Fruit fly (Drosophila melanogaster): ENCODE results near the gene vig.
A peak's percentile ranks its signal among the peaks of the same experiment; 100 is the strongest.

vig gene

dm6 chr2L:15057225-15058117, 12.6 kb downstream of the vig start, which contains the start of gene ck (continued):
- TF ChIP-seq CG11504 (tag; optimal IDR thresholded peaks at IDR 0.05) (no peak), CG14441 (GFP tag; IDR thresholded peaks at IDR 0.05) (no peak), CG4424 (GFP tag; optimal IDR thresholded peaks at IDR 0.05) (no peak), CG32767 (GFP tag; IDR thresholded peaks at IDR 0.05) (no peak), crp (GFP tag; optimal IDR thresholded peaks at IDR 0.05) (no peak), CG16813 (GFP tag; IDR thresholded peaks at IDR 0.05; ENCODE audit: partially characterized antibody) (peak; percentile 74), HLH3B (GFP tag; IDR thresholded peaks at IDR 0.05) (no peak), Eip74EF (GFP tag; optimal IDR thresholded peaks at IDR 0.05) (no peak), CG1603 (tag; optimal IDR thresholded peaks at IDR 0.05) (peak; percentile 82), CG10979 (tag; optimal IDR thresholded peaks at IDR 0.05) (no peak), bbx (GFP tag; IDR thresholded peaks at IDR 0.05; ENCODE audit: partially characterized antibody) (peak; percentile 88), CG1647 (GFP tag; optimal IDR thresholded peaks at IDR 0.05) (no peak), NC2α (GFP tag; optimal IDR thresholded peaks at IDR 0.05) (no peak), CG12391 (tag; optimal IDR thresholded peaks at IDR 0.05) (peak; percentile 2), CG9817 (tag; optimal IDR thresholded peaks at IDR 0.05) (no peak), CG17328 (GFP tag; IDR thresholded peaks at IDR 0.05) (no peak), CG16815 (GFP tag; optimal IDR thresholded peaks at IDR 0.05) (no peak), Nf-YB (GFP tag; optimal IDR thresholded peaks at IDR 0.05) (no peak), seq (GFP tag; IDR thresholded peaks at IDR 0.05) (no peak), nmo (GFP tag; optimal IDR thresholded peaks at IDR 0.05) (peak; percentile 0), Atf3 (GFP tag; optimal IDR thresholded peaks at IDR 0.05) (no peak), CG7372 (GFP tag; IDR thresholded peaks at IDR 0.05) (no peak), tll (GFP tag; optimal IDR thresholded peaks at IDR 0.05) (no peak), BtbVII (GFP tag; optimal IDR thresholded peaks at IDR 0.05) (no peak), CG5180 (GFP tag; optimal IDR thresholded peaks at IDR 0.05) (no peak), disco-r (GFP tag; optimal IDR thresholded peaks at IDR 0.05) (no peak), fd102C (GFP tag; optimal IDR thresholded peaks at IDR 0.05) (no peak), slou (GFP tag; optimal IDR thresholded peaks at IDR 0.05) (no peak), CG8944 (GFP tag; optimal IDR thresholded peaks at IDR 0.05) (no peak), dati (GFP tag; IDR thresholded peaks at IDR 0.05) (no peak), CG2199 (GFP tag; IDR thresholded peaks at IDR 0.05) (no peak), CG7786 (GFP tag; optimal IDR thresholded peaks at IDR 0.05) (no peak), bigmax (GFP tag; optimal IDR thresholded peaks at IDR 0.05) (no peak), CG18011 (GFP tag; optimal IDR thresholded peaks at IDR 0.05) (no peak), CG15696 (tag; optimal IDR thresholded peaks at IDR 0.05) (no peak), B-H2 (GFP tag; optimal IDR thresholded peaks at IDR 0.05) (no peak), CG18262 (tag; optimal IDR thresholded peaks at IDR 0.05) (no peak), tx (GFP tag; optimal IDR thresholded peaks at IDR 0.05) (no peak), HHEX (GFP tag; optimal IDR thresholded peaks at IDR 0.05) (no peak), Fer2 (tag; optimal IDR thresholded peaks at IDR 0.05) (no peak), E2f1 (GFP tag; IDR thresholded peaks at IDR 0.05) (no peak), ken (GFP tag; IDR thresholded peaks at IDR 0.05) (no peak), D (optimal IDR thresholded peaks at IDR 0.05) (peak; percentile 43), D (GFP tag; optimal IDR thresholded peaks at IDR 0.05) (no peak), rib (GFP tag; IDR thresholded peaks at IDR 0.05) (no peak), CG15269 (tag; optimal IDR thresholded peaks at IDR 0.05) (no peak), corto (GFP tag; optimal IDR thresholded peaks at IDR 0.05) (no peak), fru (optimal IDR thresholded peaks at IDR 0.05) (no peak), Lim3 (GFP tag; IDR thresholded peaks at IDR 0.05) (no peak)

Measured in whole organism, embryonic.